Fruit fly (Drosophila melanogaster) whole organism, wandering third instar larva: Measurements from ENCODE around the gene soti.

ENCODE experiments used
- Abd-B ChIP-seq: fragments of >200 bp; optimal IDR thresholded peaks from 2 replicates; lab custom pipeline; 2017; ENCODE audit warnings: missing biosample characterization, missing genetic modification characterization
- CG9705 ChIP-seq: fragments of 200-800 bp; sonication (Bioruptor generic); optimal IDR thresholded peaks from 2 replicates; lab custom pipeline; 2018; ENCODE audit warnings: missing biosample characterization, mild to moderate bottlenecking, missing genetic modification characterization
- Dfd ChIP-seq: fragments of >200 bp; optimal IDR thresholded peaks from 2 replicates; lab custom pipeline; 2017; ENCODE audit warnings: missing biosample characterization, missing genetic modification characterization
- Hr78 ChIP-seq: fragments of >200 bp; optimal IDR thresholded peaks from 2 replicates; lab custom pipeline; 2017; ENCODE audit warnings: missing biosample characterization, missing genetic modification characterization
- Mio ChIP-seq: sonication (Bioruptor generic); optimal IDR thresholded peaks from 2 replicates; lab custom pipeline; 2016; ENCODE audit warnings: missing biosample characterization, missing genetic modification characterization
- dl ChIP-seq, 2 experiments: fragments of 175-275, 200-275 bp in 1 of 2; fragments of 200-275 bp in 1 of 2; sonication (Bioruptor generic); optimal IDR thresholded peaks; lab custom pipeline; 2018; ENCODE audit warnings: mild to moderate bottlenecking in 2 of 2, missing biosample characterization in 2 of 2, missing genetic modification characterization in 2 of 2, moderate library complexity in 2 of 2; ENCODE audit not compliant: partially characterized antibody in 2 of 2, insufficient read depth in 1 of 2

DNA sequence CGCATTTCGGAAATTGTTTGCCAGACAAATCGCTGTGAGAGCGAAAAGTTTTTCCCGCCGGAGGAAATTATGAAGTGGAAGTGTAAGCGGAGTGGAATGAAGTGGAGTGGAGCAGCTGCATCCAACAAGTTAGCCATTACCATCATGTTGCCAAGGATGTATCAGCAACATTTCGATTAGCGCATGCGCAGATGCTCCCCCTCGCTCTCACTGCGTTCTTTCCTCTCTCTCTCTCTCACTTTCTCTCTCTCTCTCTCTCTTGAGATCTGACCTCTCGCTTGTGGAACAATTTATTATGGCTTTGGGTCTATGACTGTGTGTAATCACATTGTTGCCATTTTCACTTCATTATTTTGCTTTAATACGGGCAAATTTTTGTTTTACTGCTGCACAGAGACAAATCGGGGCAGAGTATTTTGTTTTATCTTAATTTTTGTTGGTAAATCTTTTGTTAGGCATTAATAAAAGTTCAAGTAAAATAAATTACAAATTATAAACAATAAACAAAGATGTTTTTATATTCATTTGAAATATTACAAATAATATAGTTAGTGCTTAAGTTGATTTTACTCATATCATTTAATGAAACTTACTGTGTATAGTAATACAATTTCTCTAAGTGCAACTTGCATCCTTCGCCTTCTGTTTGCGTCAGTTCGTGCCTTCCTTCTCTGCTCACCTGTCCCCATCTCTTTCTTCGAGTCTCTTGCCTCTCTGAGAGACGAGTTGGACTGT, 980 bp upstream of the soti start:
- TF ChIP-seq Hr78 (GFP tag; lab: Kevin White, UChicago) (no peak), dl (GFP tag; optimal IDR thresholded peaks at IDR 0.05; lab: Kevin White, UChicago; ENCODE audit: insufficient read depth in 1 of 2, partially characterized antibody in 2 of 2) (peak in 1 of 2 experiments; percentile 52), CG9705 (GFP tag; lab: Kevin White, UChicago) (peak; percentile 54), Abd-B (no peak), Mio (GFP tag; lab: Kevin White, UChicago) (no peak), Dfd (peak; percentile 29)
